Worm (Caenorhabditis elegans): ENCODE data around the gene asb-2.

Gene asb-2

DNA sequence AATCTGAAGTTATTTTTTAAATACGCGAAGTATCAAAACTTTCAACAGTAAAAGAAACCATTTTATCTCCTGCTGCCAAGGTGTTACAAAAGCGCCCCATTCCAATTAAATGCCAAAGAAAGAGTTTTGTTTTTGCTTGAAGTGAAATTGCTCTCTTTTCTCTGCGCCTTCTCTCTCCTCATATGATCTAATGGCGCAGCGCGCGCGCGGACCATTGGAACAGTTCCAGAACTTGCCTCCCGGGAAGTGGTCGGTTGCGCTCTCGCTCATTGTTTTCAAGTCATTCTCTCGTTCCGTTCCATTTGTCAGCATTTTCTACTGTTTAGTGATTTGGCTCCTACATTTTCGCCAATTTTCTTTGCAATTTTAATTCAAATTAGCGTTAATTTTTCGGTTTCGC is 17.6 kb upstream of the asb-2 start:
- no peak for TF ChIP-seq mef-2 (tag; optimal IDR thresholded peaks at IDR 0.05)
- no peak for TF ChIP-seq aly-2 (tag; optimal IDR thresholded peaks at IDR 0.05)
- TF ChIP-seq fkh-4 (tag; optimal IDR thresholded peaks at IDR 0.05; ENCODE audit: borderline replicate concordance): no peak
- TF ChIP-seq hlh-17 (GFP tag; optimal IDR thresholded peaks at IDR 0.05; ENCODE audit: borderline replicate concordance): no peak

DNA sequence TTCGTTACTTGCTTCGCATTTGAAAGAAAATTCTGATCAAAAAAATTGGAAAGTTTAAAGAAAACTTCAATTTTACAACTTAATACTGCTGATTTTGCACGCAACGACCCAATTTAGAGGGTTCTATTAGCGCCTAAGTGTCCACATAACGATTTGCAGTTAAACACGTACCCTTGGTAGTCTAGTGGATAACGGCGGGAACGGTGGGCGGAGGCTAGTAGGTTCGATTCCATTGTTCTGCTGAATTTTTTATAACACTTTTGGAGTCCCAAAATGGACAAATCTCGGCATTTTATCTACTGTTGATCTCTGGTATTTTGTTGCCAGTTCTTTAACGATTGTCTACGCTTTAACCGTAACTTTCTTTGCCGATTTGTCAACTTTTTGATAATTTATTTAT is 16.5 kb upstream of the asb-2 start:
- no peak for TF ChIP-seq isw-1 (GFP tag; IDR thresholded peaks at IDR 0.05)
- TF ChIP-seq vab-15 (tag; optimal IDR thresholded peaks at IDR 0.05): no peak
- no peak for TF ChIP-seq F16B12.6 (tag; optimal IDR thresholded peaks at IDR 0.05)
- TF ChIP-seq ceh-90 (tag; optimal IDR thresholded peaks at IDR 0.05): no peak

DNA sequence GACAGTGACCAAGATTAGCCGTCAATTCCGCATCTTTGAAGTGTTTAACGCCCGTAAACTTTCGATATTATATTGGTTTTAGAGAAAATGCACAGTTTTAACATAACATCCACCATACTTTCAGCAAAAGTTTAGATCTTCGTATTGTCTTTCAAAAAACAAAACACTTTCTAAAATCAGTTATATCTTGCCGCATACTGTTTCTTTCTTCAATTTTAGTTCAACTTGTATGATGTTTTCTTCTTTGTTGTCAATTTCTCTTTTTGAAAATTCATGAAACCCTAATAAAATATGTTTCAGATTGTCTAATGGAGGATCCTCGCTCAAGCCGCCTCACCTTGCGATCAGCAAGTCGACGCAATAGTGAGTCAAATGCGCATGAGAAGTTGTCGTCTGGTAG is 15.7 kb upstream of the asb-2 start, which contains the start of gene F02E8.4:
TSS of gene F02E8.4 (plus strand) at position 301 of the 400 bp plus-strand sequence.
- peak; percentile 23 for TF ChIP-seq nhr-85 (tag)
- TF ChIP-seq efl-1 (optimal IDR thresholded peaks at IDR 0.05): no peak
- no peak for TF ChIP-seq efl-1 (GFP tag; optimal IDR thresholded peaks at IDR 0.05 in 1 of 2)
- TF ChIP-seq nhr-71 (tag; optimal IDR thresholded peaks at IDR 0.05): no peak
- TF ChIP-seq nhr-84 (tag; optimal IDR thresholded peaks at IDR 0.05): no peak

DNA sequence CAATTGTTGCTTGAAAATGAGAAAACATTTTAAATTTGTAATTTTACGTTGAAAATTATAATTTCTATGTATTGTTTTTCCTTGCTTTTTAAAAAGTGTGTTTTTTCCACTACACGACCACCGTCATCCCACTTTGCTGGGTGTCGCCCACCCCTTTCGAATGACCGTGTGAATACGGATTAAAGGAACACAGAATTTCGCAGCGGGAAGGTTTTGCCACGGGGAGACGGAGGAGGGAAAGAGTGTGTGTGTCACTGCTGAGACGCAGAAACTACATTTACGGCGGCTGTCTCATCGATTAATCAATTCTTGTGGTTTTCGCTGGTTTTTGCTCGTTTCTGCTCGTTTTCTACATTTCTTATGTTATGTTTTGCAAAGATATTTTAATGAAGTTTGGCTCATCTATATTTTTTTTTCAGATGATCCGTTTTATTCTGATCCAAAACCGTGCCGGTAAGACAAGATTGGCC is 11.7 kb upstream of the asb-2 start, which contains the start of gene aps-2:
TSS of gene aps-2 (plus strand) at position 420 of the 470 bp plus-strand sequence.
- TF ChIP-seq lsy-2 (tag; optimal IDR thresholded peaks at IDR 0.05) (peak; percentile 34 to 70), tbx-2 (tag; optimal IDR thresholded peaks at IDR 0.05) (no peak), nhr-71 (tag; optimal IDR thresholded peaks at IDR 0.05) (no peak), ceh-90 (tag; optimal IDR thresholded peaks at IDR 0.05) (no peak), ceh-88 (GFP tag; IDR thresholded peaks at IDR 0.05) (no peak), C04F5.9 (tag; optimal IDR thresholded peaks at IDR 0.05) (no peak), nhr-76 (tag; optimal IDR thresholded peaks at IDR 0.05) (no peak), mep-1 (tag; optimal IDR thresholded peaks at IDR 0.05) (peak; percentile 38), sup-37 (GFP tag; optimal IDR thresholded peaks at IDR 0.05) (no peak), hlh-4 (tag; optimal IDR thresholded peaks at IDR 0.05) (no peak), swsn-7 (tag; optimal IDR thresholded peaks at IDR 0.05) (peak; percentile 57), elt-3 (tag; optimal IDR thresholded peaks at IDR 0.05) (no peak), nhr-19 (GFP tag; conservative IDR thresholded peaks at IDR 0.05) (peak; percentile 38), zag-1 (tag; optimal IDR thresholded peaks at IDR 0.05) (no peak), ama-1 (optimal IDR thresholded peaks at IDR 0.05) (no peak), nhr-28 (tag; optimal IDR thresholded peaks at IDR 0.05) (no peak), ztf-4 (tag; optimal IDR thresholded peaks at IDR 0.05) (no peak), unc-98 (GFP tag; IDR thresholded peaks at IDR 0.05) (no peak), pag-3 (tag; optimal IDR thresholded peaks at IDR 0.05; ENCODE audit: borderline replicate concordance, insufficient read depth) (no peak), rnt-1 (tag; optimal IDR thresholded peaks at IDR 0.05) (peak; percentile 62), fos-1 (tag; optimal IDR thresholded peaks at IDR 0.05) (no peak), dsc-1 (tag; optimal IDR thresholded peaks at IDR 0.05) (no peak), lin-13 (GFP tag; optimal IDR thresholded peaks at IDR 0.05) (no peak), skn-1 (tag; optimal IDR thresholded peaks at IDR 0.05) (no peak), unc-30 (tag; optimal IDR thresholded peaks at IDR 0.05) (no peak), fkh-8 (tag; optimal IDR thresholded peaks at IDR 0.05) (peak; percentile 26), nhr-237 (tag; optimal IDR thresholded peaks at IDR 0.05) (no peak), mdl-1 (tag; optimal IDR thresholded peaks at IDR 0.05) (peak in 1 of 2 experiments; percentile 8), snpc-4 (tag; optimal IDR thresholded peaks at IDR 0.05) (no peak), elt-2 (tag; optimal IDR thresholded peaks at IDR 0.05) (no peak), Y116A8C.19 (tag; optimal IDR thresholded peaks at IDR 0.05; ENCODE audit: borderline replicate concordance) (no peak), unc-130 (tag; optimal IDR thresholded peaks at IDR 0.05) (no peak), vab-15 (tag; optimal IDR thresholded peaks at IDR 0.05) (no peak), egl-13 (tag; optimal IDR thresholded peaks at IDR 0.05) (peak; percentile 13), snu-23 (GFP tag; optimal IDR thresholded peaks at IDR 0.05) (peak; percentile 67), ets-5 (GFP tag; IDR thresholded peaks at IDR 0.05) (no peak), nhr-85 (tag) (peak; percentile 64), mab-9 (GFP tag; IDR thresholded peaks at IDR 0.05) (no peak), zip-4 (GFP tag; optimal IDR thresholded peaks at IDR 0.05) (no peak), unc-62 (GFP tag; optimal IDR thresholded peaks at IDR 0.05) (no peak)

All from whole organism, L1 larva.